Worm (Caenorhabditis elegans) whole organism, late embryonic: ENCODE results near the gene snt-7.

Source experiments
- Y22D7AL.16 ChIP-seq: sonication (generic microtip); optimal IDR thresholded peaks from 2 replicates; lab custom pipeline; 2016; ENCODE audit warnings: missing genetic modification characterization, missing compliant biosample characterization
- ama-1 ChIP-seq: fragments of 150-350 bp; optimal IDR thresholded peaks from 2 replicates; lab custom pipeline; 2014
- ceh-48 ChIP-seq: sonication (generic microtip); optimal IDR thresholded peaks from 2 replicates; lab custom pipeline; 2016; ENCODE audit warnings: missing genetic modification characterization, inconsistent platforms, missing compliant biosample characterization
- dmd-4 ChIP-seq: sonication (generic microtip); optimal IDR thresholded peaks from 2 replicates; lab custom pipeline; 2016; ENCODE audit warnings: borderline replicate concordance, missing genetic modification characterization, missing compliant biosample characterization
- elt-4 ChIP-seq: sonication (generic microtip); optimal IDR thresholded peaks from 2 replicates; lab custom pipeline; 2016; ENCODE audit warnings: missing genetic modification characterization, missing compliant biosample characterization
- npax-4 ChIP-seq: sonication (generic microtip); optimal IDR thresholded peaks from 2 replicates; lab custom pipeline; 2016; ENCODE audit warnings: missing genetic modification characterization, missing compliant biosample characterization
- pag-3 ChIP-seq: sonication (generic microtip); optimal IDR thresholded peaks from 2 replicates; lab custom pipeline; 2016; ENCODE audit warnings: missing compliant biosample characterization, missing genetic modification characterization, borderline replicate concordance
- pha-4 ChIP-seq: fragments of 150-350 bp; optimal IDR thresholded peaks from 2 replicates; lab custom pipeline; 2018; ENCODE audit warnings: missing biosample characterization, missing genetic modification reagents, missing genetic modification characterization
- unc-86 ChIP-seq: sonication (generic microtip); optimal IDR thresholded peaks from 2 replicates; lab custom pipeline; 2016; ENCODE audit warnings: missing genetic modification characterization, missing compliant biosample characterization

DNA sequence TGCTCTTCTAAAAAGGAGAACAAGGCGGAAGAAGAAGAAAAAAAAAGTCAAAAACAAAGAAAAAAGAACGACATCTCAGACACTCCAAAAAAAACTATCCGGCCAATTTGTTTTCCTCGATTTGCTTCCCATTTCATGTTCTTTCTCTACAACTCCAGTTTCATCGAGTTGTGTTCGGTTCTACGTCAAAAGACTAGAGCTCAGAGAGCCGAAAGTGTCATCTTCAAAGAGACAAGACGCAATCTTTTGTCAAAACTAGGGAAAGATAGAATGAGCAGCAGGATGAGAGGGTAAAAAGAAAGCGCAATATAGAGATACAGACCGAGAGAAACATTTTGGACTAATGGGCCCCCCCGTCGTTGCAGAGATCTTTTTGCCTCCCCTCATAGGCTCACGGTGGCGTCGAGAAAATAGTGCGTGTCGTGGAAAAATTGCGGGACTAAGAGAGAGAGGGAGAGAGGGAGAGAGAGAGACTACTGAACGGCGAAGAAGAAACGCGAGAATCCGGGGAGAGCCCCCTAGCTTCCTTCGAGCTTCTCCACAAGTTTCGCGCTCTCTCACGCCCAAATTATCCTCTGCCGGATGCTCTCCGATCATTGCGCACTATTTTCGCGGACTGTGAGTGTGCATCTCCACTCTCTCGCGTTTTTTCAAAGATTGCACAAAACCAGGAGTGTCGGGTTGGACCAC lies 9.8 kb downstream of the snt-7 start:
- TF ChIP-seq elt-4 (tag; lab: Kevin White, UChicago) (no peak), unc-86 (tag; lab: Kevin White, UChicago) (no peak), Y22D7AL.16 (tag; lab: Kevin White, UChicago) (no peak), ceh-48 (tag; lab: Kevin White, UChicago) (no peak), ama-1 (no peak), dmd-4 (tag; lab: Kevin White, UChicago) (no peak), pha-4 (tag; lab: Kevin White, UChicago) (no peak), pag-3 (tag; lab: Kevin White, UChicago) (no peak), npax-4 (no peak)
